Worm (Caenorhabditis elegans): ENCODE data around the gene his-69.

Gene his-69

DNA sequence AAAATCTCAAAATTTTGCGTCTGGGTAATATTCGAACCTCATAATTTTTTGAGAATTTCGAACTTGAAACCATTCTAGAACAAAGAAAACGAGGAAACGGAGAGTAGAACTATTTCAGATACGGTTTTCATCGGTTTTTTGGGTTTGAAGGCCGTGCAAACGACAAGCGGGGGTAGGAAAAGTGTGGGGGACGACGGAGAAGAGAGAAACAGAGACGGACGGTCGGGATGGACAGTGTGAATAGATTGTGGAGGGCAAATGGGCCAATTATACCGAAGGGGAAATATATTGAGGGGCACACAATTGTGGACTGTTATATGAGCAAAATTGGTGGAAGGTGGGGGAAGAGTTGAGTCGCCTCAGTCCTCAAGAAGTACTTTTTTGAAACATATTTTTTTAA is 40.2 kb upstream of the his-69 start:
- TF ChIP-seq dsc-1 (tag; optimal IDR thresholded peaks at IDR 0.05) (no peak), C16A3.4 (tag; optimal IDR thresholded peaks at IDR 0.05) (no peak), nhr-85 (tag) (peak; percentile 42), efl-1 (optimal IDR thresholded peaks at IDR 0.05) (no peak), efl-1 (GFP tag; optimal IDR thresholded peaks at IDR 0.05 in 1 of 2) (peak in 1 of 2 experiments; percentile 90), nhr-20 (tag; optimal IDR thresholded peaks at IDR 0.05) (peak; percentile 15), zag-1 (tag; optimal IDR thresholded peaks at IDR 0.05) (no peak)

DNA sequence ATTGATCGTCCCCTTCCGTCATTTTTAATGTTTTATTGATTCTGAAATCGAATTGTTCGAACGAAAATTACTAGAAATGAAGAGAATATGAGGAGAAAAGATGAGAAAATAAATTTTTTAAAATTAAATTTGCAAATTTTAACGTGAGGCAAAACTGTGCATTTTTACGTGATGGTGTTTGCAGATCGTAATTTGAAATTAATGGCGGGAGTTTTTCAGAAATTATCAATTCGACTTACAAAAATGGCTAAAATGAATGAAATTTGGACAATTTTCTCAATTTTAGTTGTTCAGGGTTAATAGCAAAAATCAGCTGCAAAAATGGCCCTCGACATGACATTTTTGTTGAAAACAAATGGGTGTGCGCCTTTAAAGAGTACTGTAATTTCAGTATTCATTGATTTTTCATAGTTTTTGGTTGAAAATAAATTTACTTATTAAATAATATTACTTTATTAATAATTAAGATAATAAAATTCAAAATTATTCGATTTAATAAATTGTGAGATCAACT is 39.6 kb upstream of the his-69 start, which contains the start of gene rei-1:
rei-1 (minus strand) TSS at position 84 of the 514 bp plus-strand sequence.
- TF ChIP-seq vab-15 (tag; optimal IDR thresholded peaks at IDR 0.05) (no peak), lin-15B (tag; optimal IDR thresholded peaks at IDR 0.05) (no peak), dpl-1 (GFP tag; optimal IDR thresholded peaks at IDR 0.05) (peak in 1 of 3 experiments; percentile 5), lin-14 (GFP tag; optimal IDR thresholded peaks at IDR 0.05) (no peak), efl-1 (optimal IDR thresholded peaks at IDR 0.05) (peak in 1 of 2 experiments; percentile 35), efl-1 (GFP tag; optimal IDR thresholded peaks at IDR 0.05 in 1 of 2) (peak; percentile 2 to 71)

DNA sequence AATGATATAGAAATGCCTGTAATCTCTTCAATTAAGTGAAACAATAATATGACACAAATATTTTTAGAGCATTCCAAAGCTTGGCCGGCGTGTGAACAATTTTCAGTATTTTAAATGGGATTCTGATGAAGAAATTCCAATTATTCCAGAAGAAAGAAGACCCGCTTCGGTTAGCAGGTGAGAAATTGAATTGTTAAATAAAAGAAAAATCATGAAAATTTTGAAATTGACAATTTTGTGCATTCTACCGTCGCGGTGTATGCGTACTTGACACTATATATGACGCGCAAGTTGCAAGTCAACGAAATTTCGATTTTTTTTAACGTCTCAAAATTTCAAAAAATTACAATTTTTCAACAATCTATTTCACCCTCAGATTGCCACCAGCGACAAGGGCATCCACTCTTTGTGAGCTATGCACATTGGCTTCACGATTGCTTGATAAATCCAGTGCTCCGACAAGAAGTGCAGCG is 37.9 kb upstream of the his-69 start:
- TF ChIP-seq Y116A8C.19 (tag; optimal IDR thresholded peaks at IDR 0.05; ENCODE audit: borderline replicate concordance) (no peak), nhr-12 (tag; optimal IDR thresholded peaks at IDR 0.05) (no peak), rnt-1 (tag; optimal IDR thresholded peaks at IDR 0.05) (no peak), efl-1 (optimal IDR thresholded peaks at IDR 0.05) (peak in 1 of 2 experiments; percentile 44), efl-1 (GFP tag; optimal IDR thresholded peaks at IDR 0.05 in 1 of 2) (peak in 1 of 2 experiments; percentile 47), nhr-47 (tag; optimal IDR thresholded peaks at IDR 0.05) (peak; percentile 6), nhr-85 (tag) (peak; percentile 72), snu-23 (GFP tag; optimal IDR thresholded peaks at IDR 0.05) (peak; percentile 22), lin-35 (GFP tag; optimal IDR thresholded peaks at IDR 0.05) (peak in 1 of 2 experiments; percentile 22), pag-3 (tag; optimal IDR thresholded peaks at IDR 0.05; ENCODE audit: borderline replicate concordance, insufficient read depth) (no peak), F16B12.6 (tag; optimal IDR thresholded peaks at IDR 0.05) (peak; percentile 55), skn-1 (tag; optimal IDR thresholded peaks at IDR 0.05) (no peak), fkh-8 (tag; optimal IDR thresholded peaks at IDR 0.05) (no peak), ztf-4 (tag; optimal IDR thresholded peaks at IDR 0.05) (peak; percentile 4), egl-27 (tag; optimal IDR thresholded peaks at IDR 0.05) (no peak)

DNA sequence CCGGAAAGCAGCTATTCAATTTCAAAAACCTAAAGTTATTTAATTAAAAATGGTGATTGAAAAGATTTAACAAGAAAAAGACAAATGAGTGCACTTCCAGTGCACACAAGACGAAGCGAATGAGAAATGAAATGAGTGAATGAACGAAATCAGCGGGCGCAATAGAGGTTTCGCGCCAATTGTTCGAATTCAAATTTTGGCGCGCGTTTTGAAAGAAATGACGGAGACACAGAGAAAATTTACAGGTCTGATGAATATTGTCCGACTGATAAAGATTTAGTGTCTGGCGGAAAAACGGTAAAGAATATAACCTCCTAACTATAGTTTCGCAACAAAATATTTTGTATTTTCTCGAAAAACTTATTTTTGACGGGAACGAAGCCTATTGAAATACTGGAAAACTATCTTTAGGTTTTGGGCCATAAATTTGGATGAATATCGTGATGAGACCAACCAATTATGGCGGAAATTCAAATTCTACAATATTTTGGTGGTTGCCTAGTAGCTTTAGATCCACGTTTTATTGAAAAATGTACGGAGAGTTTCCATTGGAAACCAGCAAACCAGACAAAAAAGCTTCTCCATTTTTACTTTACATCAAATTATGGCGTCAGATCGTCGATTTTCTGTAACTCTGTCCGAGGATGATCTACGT is 37.0 kb upstream of the his-69 start, which contains the start of gene C03C10.7:
C03C10.7 (plus strand) TSS at position 605 of the 655 bp plus-strand sequence.
- TF ChIP-seq efl-1 (optimal IDR thresholded peaks at IDR 0.05) = peak in 1 of 2 experiments; percentile 53
- TF ChIP-seq efl-1 (GFP tag; optimal IDR thresholded peaks at IDR 0.05 in 1 of 2) = peak; percentile 68 to 96
- TF ChIP-seq lin-35 (GFP tag; optimal IDR thresholded peaks at IDR 0.05) = peak; percentile 11 to 42
- TF ChIP-seq dpl-1 (GFP tag; optimal IDR thresholded peaks at IDR 0.05) = peak; percentile 64 to 72 (median 65)
- peak; percentile 8 for TF ChIP-seq blmp-1 (tag; optimal IDR thresholded peaks at IDR 0.05)
- no peak for TF ChIP-seq irx-1 (tag; optimal IDR thresholded peaks at IDR 0.05)
- TF ChIP-seq elt-3 (tag; optimal IDR thresholded peaks at IDR 0.05) = peak in 1 of 6 experiments; percentile 4
- no peak for TF ChIP-seq unc-62 (GFP tag; optimal IDR thresholded peaks at IDR 0.05)

DNA sequence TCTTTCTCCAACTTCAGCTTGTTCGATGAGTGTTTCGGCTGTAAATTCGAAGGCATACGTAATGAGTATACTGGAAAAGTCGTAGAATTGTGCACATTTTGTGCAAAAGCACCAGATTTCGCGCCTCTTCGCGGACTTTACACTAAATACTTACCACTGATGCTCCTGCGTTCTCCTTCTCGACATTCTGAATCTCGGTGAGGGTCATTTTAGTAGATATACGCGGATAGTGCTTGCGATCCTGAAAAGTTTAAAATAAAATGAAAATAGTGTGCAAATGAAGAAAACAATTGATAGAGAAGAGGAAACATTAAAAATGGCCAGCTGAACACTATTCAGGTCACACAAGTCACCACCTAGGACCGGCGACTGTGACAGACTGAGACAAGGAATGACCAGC is 36.1 kb upstream of the his-69 start, which contains the start of gene rnr-2:
rnr-2 (minus strand) TSS at position 241 of the 400 bp plus-strand sequence.
- peak; percentile 42 for TF ChIP-seq mep-1 (tag; optimal IDR thresholded peaks at IDR 0.05)
- TF ChIP-seq zag-1 (tag; optimal IDR thresholded peaks at IDR 0.05) = no peak
- peak; percentile 78 for TF ChIP-seq F16B12.6 (tag; optimal IDR thresholded peaks at IDR 0.05)
- TF ChIP-seq sup-37 (GFP tag; optimal IDR thresholded peaks at IDR 0.05) = no peak
- peak; percentile 27 for TF ChIP-seq rnt-1 (tag; optimal IDR thresholded peaks at IDR 0.05)
- peak; percentile 4 for TF ChIP-seq lin-14 (GFP tag; optimal IDR thresholded peaks at IDR 0.05)
- TF ChIP-seq dpl-1 (GFP tag; optimal IDR thresholded peaks at IDR 0.05) = peak in 1 of 3 experiments; percentile 9
- TF ChIP-seq lin-35 (GFP tag; optimal IDR thresholded peaks at IDR 0.05) = peak in 1 of 2 experiments; percentile 17
- peak in 1 of 2 experiments; percentile 37 for TF ChIP-seq lsy-2 (tag; optimal IDR thresholded peaks at IDR 0.05)
- peak in 1 of 2 experiments; percentile 21 for TF ChIP-seq efl-1 (optimal IDR thresholded peaks at IDR 0.05)
- peak; percentile 45 to 54 for TF ChIP-seq efl-1 (GFP tag; optimal IDR thresholded peaks at IDR 0.05 in 1 of 2)
- TF ChIP-seq tbx-2 (tag; optimal IDR thresholded peaks at IDR 0.05) = no peak
- TF ChIP-seq nhr-237 (tag; optimal IDR thresholded peaks at IDR 0.05) = no peak
- TF ChIP-seq egl-27 (tag; optimal IDR thresholded peaks at IDR 0.05) = no peak
